Worm (Caenorhabditis elegans): ENCODE results near the gene ZC116.1.

DNA sequence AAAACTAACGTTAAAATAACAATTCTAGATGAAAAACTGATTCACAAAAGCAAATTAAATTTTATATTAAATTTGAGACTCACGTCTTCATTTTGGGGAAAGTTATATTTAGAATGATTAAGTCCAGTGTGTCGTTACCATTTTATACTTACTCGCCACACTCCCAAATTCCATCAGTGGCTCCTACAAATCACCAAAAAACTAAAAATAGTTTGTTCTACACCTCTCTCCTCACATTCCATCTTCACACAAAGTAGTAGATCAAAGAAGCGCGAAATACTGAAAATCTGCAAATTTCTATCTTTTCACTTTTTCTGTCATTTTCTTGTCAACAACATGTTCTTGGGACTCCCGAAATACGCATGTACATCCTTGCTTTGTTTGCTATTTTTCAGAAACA, 769 bp upstream of the ZC116.1 start, which contains the start of gene ZC116.5:
- no peak for TF ChIP-seq lin-15B (tag; optimal IDR thresholded peaks at IDR 0.05)
- no peak for TF ChIP-seq vab-15 (tag; optimal IDR thresholded peaks at IDR 0.05)
- TF ChIP-seq aha-1 (tag; optimal IDR thresholded peaks at IDR 0.05): no peak
- no peak for TF ChIP-seq nhr-90 (tag; optimal IDR thresholded peaks at IDR 0.05; ENCODE audit: poor library complexity)
- no peak for TF ChIP-seq zag-1 (tag; optimal IDR thresholded peaks at IDR 0.05)
- TF ChIP-seq ztf-4 (tag; optimal IDR thresholded peaks at IDR 0.05): no peak
- no peak for TF ChIP-seq nhr-71 (tag; optimal IDR thresholded peaks at IDR 0.05)
- no peak for TF ChIP-seq mdl-1 (tag; optimal IDR thresholded peaks at IDR 0.05)
- TF ChIP-seq ceh-88 (GFP tag; IDR thresholded peaks at IDR 0.05): no peak
- TF ChIP-seq ztf-11 (tag; optimal IDR thresholded peaks at IDR 0.05): no peak

Data from whole organism, L1 larva.